Worm (Caenorhabditis elegans): ENCODE results near the gene atic-1.

Gene atic-1

DNA sequence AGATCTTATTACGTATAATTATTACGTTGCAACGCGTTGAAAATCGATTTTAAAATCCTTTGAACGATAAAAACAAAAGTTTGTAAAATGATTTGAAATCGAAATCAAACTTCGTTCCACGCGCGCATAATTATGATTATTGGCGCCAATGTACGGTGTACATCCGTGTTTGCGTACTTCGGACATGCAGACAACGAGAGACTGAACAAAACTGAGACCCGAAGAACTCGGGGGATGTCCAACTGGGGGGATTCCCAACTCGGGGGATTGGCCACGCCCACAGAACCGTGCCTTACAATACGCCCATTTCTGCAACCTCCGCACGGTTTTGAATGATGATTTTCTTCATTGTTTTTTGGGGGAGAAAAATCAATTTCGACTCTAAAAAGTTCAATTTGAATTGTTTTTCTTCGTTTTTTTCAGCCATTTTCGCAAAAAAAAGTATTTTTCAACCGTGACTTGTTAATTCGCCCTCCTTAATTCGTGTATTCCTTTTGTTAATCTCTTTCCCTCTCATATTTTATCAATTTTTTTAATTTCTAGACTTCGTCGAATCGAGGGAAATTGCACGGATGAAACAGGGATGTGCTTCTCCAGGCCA, 65.2 kb downstream of the atic-1 start, which contains the start of gene F20D12.12 (continued):
- TF ChIP-seq nhr-90 (tag; optimal IDR thresholded peaks at IDR 0.05; ENCODE audit: poor library complexity), result peak; percentile 39
- peak; percentile 17 to 77 (median 32) for TF ChIP-seq ceh-82 (tag; optimal IDR thresholded peaks at IDR 0.05)
- peak in 1 of 2 experiments; percentile 48 for TF ChIP-seq ztf-11 (tag; optimal IDR thresholded peaks at IDR 0.05)
- peak; percentile 57 for TF ChIP-seq unc-130 (tag; optimal IDR thresholded peaks at IDR 0.05)
- peak; percentile 88 to 98 for TF ChIP-seq lsy-2 (tag; optimal IDR thresholded peaks at IDR 0.05)
- peak; percentile 39 for TF ChIP-seq nhr-77 (tag; optimal IDR thresholded peaks at IDR 0.05)
- TF ChIP-seq tbx-2 (tag; optimal IDR thresholded peaks at IDR 0.05), result peak; percentile 69
- TF ChIP-seq lin-13 (GFP tag; optimal IDR thresholded peaks at IDR 0.05), result peak; percentile 76
- TF ChIP-seq nhr-71 (tag; optimal IDR thresholded peaks at IDR 0.05), result peak; percentile 84
- peak in 1 of 6 experiments; percentile 25 for TF ChIP-seq elt-3 (tag; optimal IDR thresholded peaks at IDR 0.05)
- TF ChIP-seq lin-14 (GFP tag; optimal IDR thresholded peaks at IDR 0.05), result peak; percentile 76
- TF ChIP-seq fkh-8 (tag; optimal IDR thresholded peaks at IDR 0.05), result peak; percentile 75
- peak in 1 of 2 experiments; percentile 45 for TF ChIP-seq mdl-1 (tag; optimal IDR thresholded peaks at IDR 0.05)
- TF ChIP-seq vab-15 (tag; optimal IDR thresholded peaks at IDR 0.05), result peak; percentile 32
- peak; percentile 88 for TF ChIP-seq F16B12.6 (tag; optimal IDR thresholded peaks at IDR 0.05)
- peak; percentile 46 for TF ChIP-seq lin-15B (tag; optimal IDR thresholded peaks at IDR 0.05)
- peak; percentile 53 for TF ChIP-seq xbp-1 (tag; optimal IDR thresholded peaks at IDR 0.05)
- TF ChIP-seq swsn-7 (tag; optimal IDR thresholded peaks at IDR 0.05), result peak; percentile 64
- peak; percentile 69 to 78 for TF ChIP-seq efl-1 (optimal IDR thresholded peaks at IDR 0.05)
- TF ChIP-seq efl-1 (GFP tag; optimal IDR thresholded peaks at IDR 0.05 in 1 of 2), result peak; percentile 62 to 96
- TF ChIP-seq dpl-1 (GFP tag; optimal IDR thresholded peaks at IDR 0.05), result peak; percentile 43 to 65 (median 64)
- TF ChIP-seq ceh-8 (GFP tag; optimal IDR thresholded peaks at IDR 0.05), result peak; percentile 28
- peak; percentile 45 for TF ChIP-seq skn-1 (tag; optimal IDR thresholded peaks at IDR 0.05)
- peak; percentile 75 for TF ChIP-seq nhr-20 (tag; optimal IDR thresholded peaks at IDR 0.05)
- peak; percentile 71 for TF ChIP-seq grh-1 (GFP tag; IDR thresholded peaks at IDR 0.05)

DNA sequence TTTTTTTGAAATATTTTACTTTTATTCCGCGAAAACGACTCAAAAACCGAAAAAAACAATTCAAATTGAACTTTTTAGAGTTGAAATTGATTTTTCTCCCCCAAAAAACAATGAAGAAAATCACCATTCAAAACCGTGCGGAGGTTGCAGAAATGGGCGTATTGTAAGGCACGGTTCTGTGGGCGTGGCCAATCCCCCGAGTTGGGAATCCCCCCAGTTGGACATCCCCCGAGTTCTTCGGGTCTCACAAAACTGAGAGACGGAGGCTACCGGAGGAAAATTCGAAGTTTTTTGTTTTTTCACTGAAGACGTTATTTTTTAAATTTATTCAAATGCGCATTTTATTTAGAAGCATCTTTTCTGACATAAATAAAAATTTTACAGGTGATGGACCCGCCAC, 66.5 kb downstream of the atic-1 start, which contains the start of gene mcm-3AP:
Gene mcm-3AP (plus strand): TSS at position 383 of the 400 bp plus-strand sequence.
- TF ChIP-seq isw-1 (GFP tag; IDR thresholded peaks at IDR 0.05) (peak; percentile 72), nhr-71 (tag; optimal IDR thresholded peaks at IDR 0.05) (peak; percentile 50), lin-35 (GFP tag; optimal IDR thresholded peaks at IDR 0.05) (peak in 1 of 2 experiments; percentile 37), efl-1 (optimal IDR thresholded peaks at IDR 0.05) (peak; percentile 28 to 35), efl-1 (GFP tag; optimal IDR thresholded peaks at IDR 0.05 in 1 of 2) (peak; percentile 16 to 88), dpl-1 (GFP tag; optimal IDR thresholded peaks at IDR 0.05) (peak in 1 of 3 experiments; percentile 30), ceh-88 (GFP tag; IDR thresholded peaks at IDR 0.05) (peak; percentile 41; the same call in 1 of the 2 replicates), lsy-2 (tag; optimal IDR thresholded peaks at IDR 0.05) (peak; percentile 31 to 83), nhr-85 (tag) (peak; percentile 44), nhr-19 (GFP tag; conservative IDR thresholded peaks at IDR 0.05) (peak; percentile 72), nhr-47 (tag; optimal IDR thresholded peaks at IDR 0.05) (peak; percentile 45), rnt-1 (tag; optimal IDR thresholded peaks at IDR 0.05) (peak; percentile 35), F16B12.6 (tag; optimal IDR thresholded peaks at IDR 0.05) (peak; percentile 36), dsc-1 (tag; optimal IDR thresholded peaks at IDR 0.05) (peak; percentile 0)

Data from whole organism, L1 larva.